Worm (Caenorhabditis elegans) whole organism, L3 larva: ENCODE data around the gene F55A4.13.

Experiments used
- unc-62 ChIP-seq: fragments of 150-350 bp; sonication (generic microtip); optimal IDR thresholded peaks from 4 replicates; lab custom pipeline; 2014; ENCODE audit warnings: missing biosample characterization, missing genetic modification reagents, missing genetic modification characterization
- ztf-11 ChIP-seq: fragments of 150-350 bp; optimal IDR thresholded peaks from 2 replicates; lab custom pipeline; 2014; ENCODE audit warnings: missing biosample characterization, missing genetic modification characterization

DNA sequence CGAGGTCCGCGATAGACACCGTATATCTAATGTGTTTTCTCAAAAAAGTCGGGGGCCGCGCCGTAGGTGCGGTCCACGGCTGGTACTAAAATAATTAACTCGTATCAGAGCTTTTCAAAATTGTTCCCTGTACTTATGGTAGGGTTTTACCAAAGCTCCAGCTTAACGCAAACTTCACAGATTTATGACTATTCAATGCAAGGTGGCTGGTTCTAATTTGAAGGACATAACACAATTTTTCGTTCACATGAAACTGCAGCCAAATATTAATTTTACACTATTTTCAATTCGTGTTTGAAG, 42.2 kb downstream of the F55A4.13 start:
- TF ChIP-seq ztf-11 (tag; lab: Kevin White, UChicago) (no peak), unc-62 (no peak)
